Fruit fly (Drosophila melanogaster) whole organism: ENCODE measurements around the gene Gr98d.

Source experiments
- CG8478 ChIP-seq: fragments of >200 bp; optimal IDR thresholded peaks from 2 replicates; lab custom pipeline; 2018; ENCODE audit warnings: inconsistent platforms
- Dll ChIP-seq: fragments of >200 bp; optimal IDR thresholded peaks from 2 replicates; lab custom pipeline; 2017
- EcR ChIP-seq, 2 experiments: fragments of >200 bp; optimal IDR thresholded peaks; 2 replicates each; lab custom pipeline; 2017; ENCODE audit warnings: missing biosample characterization in 2 of 2, missing genetic modification characterization in 2 of 2, missing genetic modification reagents in 2 of 2
- pan ChIP-seq: fragments of >200 bp; optimal IDR thresholded peaks from 2 replicates; lab custom pipeline; 2017
- psq ChIP-seq: fragments of >200 bp; optimal IDR thresholded peaks from 2 replicates; lab custom pipeline; 2017
- usp ChIP-seq: fragments of >200 bp; optimal IDR thresholded peaks from 2 replicates; lab custom pipeline; 2017; ENCODE audit warnings: missing biosample characterization, missing genetic modification characterization, mixed read lengths

Gene Gr98d

DNA sequence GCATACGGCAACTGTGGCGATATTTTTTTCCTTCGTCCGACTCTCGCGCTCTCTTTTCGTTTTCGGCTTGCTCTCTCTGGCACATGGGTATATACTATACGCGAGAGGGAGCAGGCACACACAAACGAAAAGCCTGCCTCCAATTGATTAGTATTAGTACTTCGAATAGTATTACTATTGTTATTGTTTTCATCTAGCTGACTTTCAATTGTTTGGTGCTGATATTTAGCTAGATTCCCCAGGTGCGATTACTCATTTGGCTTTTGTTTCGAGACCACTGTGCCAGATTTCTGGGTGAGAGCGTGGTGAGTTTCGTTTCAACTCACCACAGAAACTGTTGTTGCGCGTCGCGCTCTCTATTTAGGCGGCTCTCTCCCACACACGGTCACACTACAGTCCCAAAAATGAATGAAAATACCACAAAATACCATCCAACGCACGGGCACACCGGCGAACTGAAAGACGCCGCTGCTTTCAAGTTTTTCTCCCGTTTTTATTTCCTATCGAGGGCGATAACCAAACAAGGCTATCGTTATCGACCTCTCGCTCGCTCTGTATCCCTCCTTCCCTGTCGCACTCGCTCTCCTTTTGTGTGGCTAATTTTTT is 35.5 kb downstream of the Gr98d start:
- TF ChIP-seq EcR (GFP tag; optimal IDR thresholded peaks at IDR 0.05; lab: Kevin White, UChicago) (no peak), usp (GFP tag; lab: Kevin White, UChicago) (no peak), Dll (peak; percentile 42), CG8478 (lab: Kevin White, UChicago) (no peak)

DNA sequence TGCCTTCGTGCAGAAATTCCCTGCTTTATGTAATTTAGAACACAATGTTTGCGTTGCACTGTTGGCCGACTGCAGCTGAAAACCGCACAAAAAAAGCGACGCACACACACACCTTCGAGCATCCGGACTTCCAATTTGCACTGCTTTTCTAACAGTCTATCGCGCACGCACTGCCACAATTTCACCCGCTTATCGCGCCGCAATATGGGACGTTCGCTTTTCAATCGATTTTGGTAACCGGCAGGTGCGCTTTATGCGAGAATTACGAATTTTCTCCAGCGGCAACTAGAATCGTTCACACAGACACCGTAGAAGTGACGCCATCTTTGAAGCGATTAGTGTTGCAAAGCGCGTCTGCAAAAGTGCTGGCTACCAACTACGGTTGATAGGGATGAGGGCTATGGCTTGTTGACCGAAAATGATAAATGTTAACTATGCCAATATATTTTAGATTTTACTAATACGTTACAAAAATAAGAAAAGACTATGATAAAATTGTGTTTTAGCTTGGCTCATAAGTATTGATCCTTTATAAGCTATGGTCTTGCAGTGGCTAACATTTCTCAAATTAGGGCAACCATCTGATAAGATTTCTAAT is 36.1 kb downstream of the Gr98d start, which contains the start of gene wdb:
Gene wdb (minus strand): TSS at position 352 of the 598 bp plus-strand sequence.
- no peak for TF ChIP-seq Dll
- no peak for TF ChIP-seq psq (lab: Kevin White, UChicago)

- TF ChIP-seq EcR (GFP tag; optimal IDR thresholded peaks at IDR 0.05; lab: Kevin White, UChicago) (no peak), usp (GFP tag; lab: Kevin White, UChicago) (no peak), Dll (no peak), psq (lab: Kevin White, UChicago) (no peak), pan (lab: Kevin White, UChicago) (no peak), CG8478 (lab: Kevin White, UChicago) (no peak)
Observed at dm6 chr3R:27582634-27583181, 36.9 kb downstream of the Gr98d start, which contains the start of gene pins. TSS of gene pins (plus strand) at chr3R:27582840.

DNA sequence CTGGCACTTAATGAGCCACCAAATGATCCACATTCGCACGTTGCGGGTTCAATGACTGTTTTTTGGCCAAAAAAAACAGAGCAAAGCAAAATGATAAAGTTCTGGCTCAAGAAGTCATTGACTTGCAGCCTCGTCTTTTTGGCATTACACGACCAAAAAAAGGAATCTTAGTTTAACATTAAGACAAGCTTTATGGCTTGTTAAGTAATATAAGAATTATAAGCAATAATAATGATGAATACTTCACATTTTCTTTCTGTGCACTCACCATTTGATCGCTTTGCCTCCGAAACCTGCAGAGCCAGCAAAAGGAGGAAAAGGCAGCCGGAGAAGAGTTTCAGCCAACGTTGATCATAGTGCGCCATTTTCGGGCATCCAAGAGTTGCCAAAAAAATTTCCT is 47.3 kb downstream of the Gr98d start:
- TF ChIP-seq Dll (no peak), CG8478 (lab: Kevin White, UChicago) (no peak), pan (lab: Kevin White, UChicago) (no peak), EcR (GFP tag; optimal IDR thresholded peaks at IDR 0.05; lab: Kevin White, UChicago) (no peak), psq (lab: Kevin White, UChicago) (no peak)

DNA sequence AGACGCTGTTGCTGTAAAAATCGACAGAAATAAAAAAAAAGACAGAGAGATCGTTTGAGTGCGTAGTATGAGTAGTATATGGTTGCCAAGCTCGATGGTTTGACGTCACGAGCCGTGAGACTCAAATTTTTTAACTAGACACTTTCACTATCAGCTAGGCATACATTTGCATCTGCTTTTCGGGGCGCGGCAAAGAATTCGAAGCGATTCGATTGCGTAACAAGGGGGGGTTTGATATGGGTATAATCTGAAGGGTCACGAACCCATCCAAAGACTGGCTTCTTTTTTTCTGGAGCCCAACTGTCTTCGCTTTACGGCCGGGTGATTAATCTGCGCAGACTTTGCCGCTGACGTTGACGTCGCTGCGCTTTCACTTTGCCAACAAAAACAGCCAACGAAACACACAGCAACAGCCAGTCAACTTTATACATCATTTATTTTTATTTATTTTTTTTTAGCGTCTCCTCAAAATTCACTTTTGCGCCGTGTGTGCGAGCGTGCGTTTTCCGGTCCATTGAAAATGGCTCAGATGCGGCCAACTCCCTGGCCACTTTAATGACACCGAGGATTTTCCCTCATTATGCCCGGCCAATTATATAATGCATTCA is 47.8 kb downstream of the Gr98d start:
- TF ChIP-seq CG8478 (lab: Kevin White, UChicago) = no peak
- no peak for TF ChIP-seq EcR (GFP tag; optimal IDR thresholded peaks at IDR 0.05; lab: Kevin White, UChicago)
- no peak for TF ChIP-seq Dll
- no peak for TF ChIP-seq usp (GFP tag; lab: Kevin White, UChicago)
- TF ChIP-seq psq (lab: Kevin White, UChicago) = no peak

- TF ChIP-seq psq (lab: Kevin White, UChicago) (no peak), usp (GFP tag; lab: Kevin White, UChicago) (no peak), pan (lab: Kevin White, UChicago) (no peak), Dll (no peak), CG8478 (lab: Kevin White, UChicago) (no peak), EcR (GFP tag; optimal IDR thresholded peaks at IDR 0.05; lab: Kevin White, UChicago) (no peak)
Observed at dm6 chr3R:27595979-27596378, 50.1 kb downstream of the Gr98d start, which contains the start of gene CG5639. TSS of gene CG5639 (minus strand) at chr3R:27596130.
